Fruit fly (Drosophila melanogaster) whole organism, embryonic: Measurements from ENCODE around the gene Trhn.

Experiments
- Blimp-1 ChIP-seq: fragments of 200-800 bp; sonication (Bioruptor generic); optimal IDR thresholded peaks from 3 replicates; lab custom pipeline; 2018; ENCODE audit warnings: missing biosample characterization, missing genetic modification characterization, mild to moderate bottlenecking, moderate library complexity, missing genetic modification reagents
- CG1024 ChIP-seq: fragments of 200-800 bp; sonication (Bioruptor generic); IDR thresholded peaks from 2 replicates; pipeline ENCODE4 v1.3.6; 2022; ENCODE audit warnings: missing biosample characterization, missing genetic modification characterization
- CG10959 ChIP-seq: fragments of 200-800 bp; sonication (Bioruptor generic); IDR thresholded peaks from 2 replicates; pipeline ENCODE4 v1.3.6; 2022; ENCODE audit warnings: missing biosample characterization, missing genetic modification characterization
- CG11093 ChIP-seq: fragments of 200-800 bp; sonication (Bioruptor generic); IDR thresholded peaks from 3 replicates; pipeline ENCODE4 v1.3.6; 2022; ENCODE audit warnings: missing biosample characterization, missing genetic modification characterization
- CG14667 ChIP-seq: fragments of 200-800 bp; sonication (Bioruptor generic); IDR thresholded peaks from 2 replicates; pipeline ENCODE4 v1.3.6; 2022; ENCODE audit warnings: missing biosample characterization, missing genetic modification characterization
- CG14710 ChIP-seq: fragments of 200-800 bp; sonication (Bioruptor generic); optimal IDR thresholded peaks from 3 replicates; lab custom pipeline; 2019; ENCODE audit warnings: missing biosample characterization, mild to moderate bottlenecking, missing genetic modification characterization, moderate library complexity
- CG15011 ChIP-seq: fragments of 200-800 bp; sonication (Bioruptor generic); optimal IDR thresholded peaks from 3 replicates; lab custom pipeline; 2018; ENCODE audit warnings: missing biosample characterization, mild to moderate bottlenecking, missing genetic modification characterization
- CG15696 ChIP-seq: fragments of 200-800 bp; sonication (Bioruptor generic); optimal IDR thresholded peaks from 2 replicates; lab custom pipeline; 2019; ENCODE audit warnings: missing biosample characterization, mild to moderate bottlenecking, missing genetic modification characterization, moderate library complexity
- CG1602 ChIP-seq: fragments of 200-800 bp; sonication (Bioruptor generic); optimal IDR thresholded peaks from 3 replicates; lab custom pipeline; 2016; ENCODE audit warnings: missing biosample characterization, missing genetic modification characterization
- CG17328 ChIP-seq: fragments of 200-800 bp; sonication (Bioruptor generic); IDR thresholded peaks from 2 replicates; pipeline ENCODE4 v1.3.6; 2022; ENCODE audit warnings: missing biosample characterization, missing genetic modification characterization
- CG17802 ChIP-seq: fragments of 200-800 bp; sonication (Bioruptor generic); optimal IDR thresholded peaks from 2 replicates; lab custom pipeline; 2018; ENCODE audit warnings: missing biosample characterization, mild to moderate bottlenecking, missing genetic modification characterization, moderate library complexity
- CG17829 ChIP-seq: fragments of 200-800 bp; optimal IDR thresholded peaks from 2 replicates; lab custom pipeline; 2019; ENCODE audit warnings: missing biosample characterization, mild to moderate bottlenecking, missing genetic modification characterization, moderate library complexity
- CG4854 ChIP-seq: fragments of 200-800 bp; sonication (Bioruptor generic); optimal IDR thresholded peaks from 2 replicates; lab custom pipeline; 2016; ENCODE audit warnings: missing biosample characterization, missing genetic modification characterization, inconsistent platforms
- CG6175 ChIP-seq: fragments of 200-800 bp; sonication (Bioruptor generic); IDR thresholded peaks from 3 replicates; pipeline ENCODE4 v1.3.6; 2022; ENCODE audit warnings: missing biosample characterization, missing genetic modification characterization
- CG7839 ChIP-seq: fragments of 200-800 bp; sonication (Bioruptor generic); optimal IDR thresholded peaks from 3 replicates; lab custom pipeline; 2018; ENCODE audit warnings: missing biosample characterization, mild to moderate bottlenecking, missing genetic modification characterization, moderate library complexity
- CG9609 ChIP-seq: fragments of 200-800 bp; sonication (Bioruptor generic); optimal IDR thresholded peaks from 3 replicates; lab custom pipeline; 2016; ENCODE audit warnings: missing biosample characterization, missing genetic modification characterization
- D ChIP-seq, 2 experiments: fragments of 200-800 bp in 1 of 2; fragments of >200 bp in 1 of 2; sonication (Bioruptor generic) in 1 of 2; optimal IDR thresholded peaks; 2 replicates in 1 of 2; 3 replicates in 1 of 2; lab custom pipeline; 2017; ENCODE audit warnings: mild to moderate bottlenecking in 1 of 2, missing biosample characterization in 1 of 2, missing genetic modification characterization in 1 of 2, missing genetic modification reagents in 1 of 2
- E2f1 ChIP-seq: fragments of 200-800 bp; sonication (Bioruptor generic); IDR thresholded peaks from 2 replicates; pipeline ENCODE4 v1.3.6; 2022; ENCODE audit warnings: missing biosample characterization, missing genetic modification characterization
- ERR ChIP-seq: fragments of 200-800 bp; sonication (Bioruptor generic); optimal IDR thresholded peaks from 2 replicates; lab custom pipeline; 2016; ENCODE audit warnings: missing biosample characterization, missing genetic modification characterization
- Gug ChIP-seq: fragments of 200-800 bp; sonication (Bioruptor generic); IDR thresholded peaks from 4 replicates; pipeline ENCODE4 v1.3.6; 2022; ENCODE audit warnings: missing biosample characterization, missing genetic modification characterization
- HLH3B ChIP-seq: fragments of 200-800 bp; sonication (Bioruptor generic); IDR thresholded peaks from 2 replicates; pipeline ENCODE4 v1.3.6; 2022; ENCODE audit warnings: missing biosample characterization, missing genetic modification characterization
- Hr78 ChIP-seq, 2 experiments: fragments of 200-800 bp in 1 of 2; fragments of >200 bp in 1 of 2; sonication (Bioruptor generic) in 1 of 2; optimal IDR thresholded peaks; 2 replicates each; lab custom pipeline; 2017 to 2019; ENCODE audit warnings: missing biosample characterization in 2 of 2, missing genetic modification characterization in 2 of 2, mild to moderate bottlenecking in 1 of 2, moderate library complexity in 1 of 2
- Mes4 ChIP-seq: fragments of 200-800 bp; sonication (Bioruptor generic); optimal IDR thresholded peaks from 2 replicates; lab custom pipeline; 2016; ENCODE audit warnings: missing biosample characterization, missing genetic modification characterization
- Six4 ChIP-seq: fragments of 200-800 bp; sonication (Bioruptor generic); optimal IDR thresholded peaks from 2 replicates; lab custom pipeline; 2016; ENCODE audit warnings: missing biosample characterization, missing genetic modification characterization
- Spps ChIP-seq: fragments of 200-800 bp; sonication (Bioruptor generic); optimal IDR thresholded peaks from 2 replicates; lab custom pipeline; 2018; ENCODE audit warnings: missing biosample characterization, mild to moderate bottlenecking, missing genetic modification characterization
- Xbp1 ChIP-seq: fragments of 200-800 bp; sonication (Bioruptor generic); optimal IDR thresholded peaks from 3 replicates; lab custom pipeline; 2016; ENCODE audit warnings: missing biosample characterization, mild to moderate bottlenecking, missing genetic modification characterization
- amos ChIP-seq: fragments of 200-800 bp; sonication (Bioruptor generic); IDR thresholded peaks from 2 replicates; pipeline ENCODE4 v1.3.6; 2022; ENCODE audit warnings: missing biosample characterization, missing genetic modification characterization; ENCODE audit not compliant: partially characterized antibody
- bab2 ChIP-seq: fragments of 200-800 bp; sonication (Bioruptor generic); optimal IDR thresholded peaks from 2 replicates; lab custom pipeline; 2016; ENCODE audit warnings: missing biosample characterization, missing genetic modification characterization
- bcd ChIP-seq: fragments of 200-800 bp; sonication (Bioruptor generic); optimal IDR thresholded peaks from 2 replicates; lab custom pipeline; 2017; ENCODE audit warnings: missing biosample characterization, mild to moderate bottlenecking, missing genetic modification characterization
- cg ChIP-seq: fragments of 200-800 bp; sonication (Bioruptor generic); optimal IDR thresholded peaks from 3 replicates; lab custom pipeline; 2019; ENCODE audit warnings: missing biosample characterization, mild to moderate bottlenecking, missing genetic modification characterization, moderate library complexity
- en ChIP-seq: fragments of 200-800 bp; sonication (Bioruptor generic); optimal IDR thresholded peaks from 2 replicates; lab custom pipeline; 2016; ENCODE audit warnings: missing biosample characterization, missing genetic modification characterization
- exex ChIP-seq: fragments of 200-800 bp; sonication (Bioruptor generic); optimal IDR thresholded peaks from 4 replicates; lab custom pipeline; 2018; ENCODE audit warnings: missing biosample characterization, mild to moderate bottlenecking, missing genetic modification characterization, moderate library complexity
- eyg ChIP-seq: fragments of 200-800 bp; sonication (Bioruptor generic); optimal IDR thresholded peaks from 3 replicates; lab custom pipeline; 2016; ENCODE audit warnings: missing biosample characterization, missing genetic modification characterization
- gt ChIP-seq: fragments of 200-800 bp; sonication (Bioruptor generic); IDR thresholded peaks from 2 replicates; pipeline ENCODE4 v1.3.6; 2022; ENCODE audit warnings: missing biosample characterization, missing genetic modification characterization
- ind ChIP-seq: fragments of 200-800 bp; sonication (Bioruptor generic); optimal IDR thresholded peaks from 3 replicates; lab custom pipeline; 2016; ENCODE audit warnings: missing biosample characterization, missing genetic modification characterization
- jing ChIP-seq: fragments of 200-800 bp; sonication (Bioruptor generic); optimal IDR thresholded peaks from 2 replicates; lab custom pipeline; 2018; ENCODE audit warnings: missing biosample characterization, mild to moderate bottlenecking, missing genetic modification characterization
- kni ChIP-seq: fragments of 200-800 bp; sonication (Bioruptor generic); optimal IDR thresholded peaks from 3 replicates; lab custom pipeline; 2017; ENCODE audit warnings: mild to moderate bottlenecking, missing biosample characterization, missing genetic modification reagents, missing genetic modification characterization
- lilli ChIP-seq: fragments of 200-800 bp; sonication (Bioruptor generic); optimal IDR thresholded peaks from 3 replicates; lab custom pipeline; 2016; ENCODE audit warnings: missing biosample characterization, missing genetic modification characterization
- mld ChIP-seq: fragments of 200-800 bp; sonication (Bioruptor generic); IDR thresholded peaks from 3 replicates; pipeline ENCODE4 v1.3.6; 2022; ENCODE audit warnings: missing biosample characterization, missing genetic modification characterization; ENCODE audit not compliant: partially characterized antibody
- odd ChIP-seq: fragments of 200-800 bp; sonication (Bioruptor generic); optimal IDR thresholded peaks from 2 replicates; lab custom pipeline; 2017; ENCODE audit warnings: missing biosample characterization, mild to moderate bottlenecking, missing genetic modification characterization
- repo ChIP-seq: fragments of 200-800 bp; sonication (Bioruptor generic); optimal IDR thresholded peaks from 2 replicates; lab custom pipeline; 2016; ENCODE audit warnings: missing biosample characterization, missing genetic modification characterization
- schlank ChIP-seq: fragments of 200-800 bp; sonication (Bioruptor generic); optimal IDR thresholded peaks from 2 replicates; lab custom pipeline; 2018; ENCODE audit warnings: missing biosample characterization, mild to moderate bottlenecking, missing genetic modification characterization
- sisA ChIP-seq: fragments of 200-800 bp; sonication (Bioruptor generic); IDR thresholded peaks from 2 replicates; pipeline ENCODE4 v1.3.6; 2022; ENCODE audit warnings: missing biosample characterization, missing genetic modification characterization
- tap ChIP-seq: fragments of 200-800 bp; optimal IDR thresholded peaks from 3 replicates; lab custom pipeline; 2019; ENCODE audit warnings: missing biosample characterization, mild to moderate bottlenecking, missing genetic modification characterization, moderate library complexity
- twi ChIP-seq: fragments of 200-800 bp; optimal IDR thresholded peaks from 2 replicates; lab custom pipeline; 2019; ENCODE audit warnings: missing biosample characterization, mild to moderate bottlenecking, missing genetic modification characterization, moderate library complexity
- unpg ChIP-seq: fragments of 200-800 bp; sonication (Bioruptor generic); optimal IDR thresholded peaks from 3 replicates; lab custom pipeline; 2018; ENCODE audit warnings: missing biosample characterization, mild to moderate bottlenecking, missing genetic modification characterization, moderate library complexity
- usp ChIP-seq: fragments of >200 bp; optimal IDR thresholded peaks from 2 replicates; lab custom pipeline; 2017; ENCODE audit warnings: missing biosample characterization, missing genetic modification characterization

Gene Trhn

DNA sequence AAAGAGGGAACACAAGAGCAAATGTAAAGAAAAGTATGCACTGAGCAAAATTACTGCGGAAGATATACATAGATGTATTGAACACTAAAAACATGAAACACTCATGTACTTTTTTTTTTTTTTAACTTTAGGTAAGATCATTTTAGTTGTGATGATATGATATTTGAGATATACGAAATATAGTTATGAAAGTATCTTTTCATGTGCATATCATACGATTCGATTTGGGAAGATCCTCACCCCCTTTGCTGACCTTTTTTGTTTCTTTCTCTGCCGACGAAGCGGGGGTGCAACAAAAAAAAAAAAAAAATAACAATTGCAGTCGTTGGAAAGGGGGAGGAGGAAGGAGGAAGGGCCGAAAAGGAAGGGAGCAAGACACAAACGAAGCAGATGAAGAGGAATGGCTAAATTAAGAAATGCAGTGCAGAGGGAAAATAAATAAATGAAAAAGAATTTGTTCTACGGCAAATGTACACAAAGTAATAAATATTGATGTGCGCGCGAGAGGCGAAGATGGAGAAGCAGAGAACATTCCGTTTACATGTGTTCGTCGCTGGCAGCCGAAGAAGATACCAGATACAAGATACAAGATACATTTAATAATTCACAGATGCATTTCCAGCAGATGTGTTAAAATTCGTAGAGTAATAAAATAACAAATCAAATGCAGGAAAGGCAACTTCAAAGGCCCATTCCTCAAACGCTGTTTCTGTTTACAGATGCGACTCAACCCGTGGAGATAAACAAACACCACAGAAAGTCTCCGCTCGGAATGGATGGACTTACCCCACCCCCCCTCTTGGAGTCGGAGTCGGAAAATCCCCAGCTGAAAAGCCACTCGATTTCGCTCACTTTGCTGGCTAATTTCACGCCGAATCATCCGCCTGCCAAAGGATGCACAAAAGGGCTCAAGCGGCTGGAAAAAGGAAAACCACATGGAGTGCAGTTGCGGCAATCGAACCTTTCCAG lies 25.7 kb downstream of the Trhn start (continued):
- TF ChIP-seq CG11093 (GFP tag; lab: Robert Waterston, UW) (peak; percentile 39; the same call in 1 of the 3 replicates), Six4 (GFP tag; lab: Kevin White, UChicago) (no peak), bcd (GFP tag; lab: Kevin White, UChicago) (no peak), sisA (GFP tag; lab: Robert Waterston, UW) (peak; percentile 45; the same call in 1 of the 2 replicates), kni (GFP tag; lab: Kevin White, UChicago) (peak; percentile 45), CG17829 (tag; lab: Kevin White, UChicago) (peak; percentile 87), CG1602 (GFP tag; lab: Kevin White, UChicago) (peak; percentile 6), eyg (GFP tag; lab: Kevin White, UChicago) (no peak), amos (GFP tag; lab: Robert Waterston, UW) (no peak), CG10959 (peak; percentile 56), gt (GFP tag; lab: Robert Waterston, UW) (no peak), CG15696 (tag; lab: Kevin White, UChicago) (peak; percentile 46), jing (GFP tag; lab: Kevin White, UChicago) (no peak), Xbp1 (GFP tag; lab: Kevin White, UChicago) (peak; percentile 0), CG1024 (GFP tag; lab: Robert Waterston, UW) (peak; percentile 47; the same call in 1 of the 2 replicates), CG14710 (peak; percentile 46), CG7839 (peak; percentile 28), CG17802 (tag; lab: Kevin White, UChicago) (no peak), HLH3B (GFP tag; lab: Robert Waterston, UW) (peak; percentile 46; the same call in 1 of the 2 replicates), Blimp-1 (GFP tag; lab: Kevin White, UChicago) (peak; percentile 48), Spps (tag; lab: Kevin White, UChicago) (peak; percentile 17), CG9609 (peak; percentile 19), CG6175 (GFP tag; lab: Robert Waterston, UW) (no peak), ERR (GFP tag; lab: Kevin White, UChicago) (no peak)
- TF ChIP-seq, all 482 proteins: peak for 98

DNA sequence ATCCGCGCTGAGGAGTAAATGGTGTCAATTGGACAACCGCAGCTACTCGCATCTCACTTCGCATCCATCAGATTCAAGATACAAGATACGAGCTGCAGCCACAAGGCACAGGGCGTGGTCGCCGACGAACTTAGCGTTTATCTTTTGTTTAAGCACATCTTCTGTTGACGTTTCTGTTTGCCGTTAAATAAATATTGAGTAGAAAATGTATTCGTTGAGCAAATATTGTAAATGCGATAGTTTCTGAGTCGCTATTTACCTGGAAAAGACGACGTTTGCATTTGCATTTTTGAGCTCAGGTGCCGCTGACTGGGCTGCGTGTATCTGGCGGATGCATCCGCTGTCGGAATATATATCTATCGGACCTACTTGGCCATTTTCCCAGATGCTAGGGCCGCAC lies 26.7 kb downstream of the Trhn start:
- no peak for TF ChIP-seq CG14667 (GFP tag; lab: Robert Waterston, UW)
- TF ChIP-seq Hr78 (GFP tag; optimal IDR thresholded peaks at IDR 0.05; lab: Kevin White, UChicago), result no peak
- no peak for TF ChIP-seq lilli (GFP tag; lab: Kevin White, UChicago)
- TF ChIP-seq usp (GFP tag; lab: Kevin White, UChicago), result no peak
- TF ChIP-seq unpg, result peak; percentile 65
- TF ChIP-seq cg (GFP tag; lab: Kevin White, UChicago), result no peak
- TF ChIP-seq D (optimal IDR thresholded peaks at IDR 0.05; lab: Kevin White, UChicago), result no peak
- TF ChIP-seq D (GFP tag; optimal IDR thresholded peaks at IDR 0.05; lab: Kevin White, UChicago), result peak; percentile 68
- no peak for TF ChIP-seq ind (GFP tag; lab: Kevin White, UChicago)
- no peak for TF ChIP-seq twi (tag; lab: Kevin White, UChicago)
- peak; percentile 79 for TF ChIP-seq bab2
- TF ChIP-seq tap (tag; lab: Kevin White, UChicago), result peak; percentile 50
- TF ChIP-seq schlank (tag; lab: Kevin White, UChicago), result no peak
- no peak for TF ChIP-seq Gug (GFP tag; lab: Robert Waterston, UW)
- TF ChIP-seq CG6175 (GFP tag; lab: Robert Waterston, UW), result no peak
- TF ChIP-seq en, result no peak
- no peak for TF ChIP-seq CG4854 (GFP tag; lab: Kevin White, UChicago)
- no peak for TF ChIP-seq gt (GFP tag; lab: Robert Waterston, UW)
- TF ChIP-seq CG17328 (GFP tag; lab: Robert Waterston, UW), result peak; percentile 60; the same call in 1 of the 2 replicates
- peak; percentile 55 for TF ChIP-seq CG15011 (GFP tag; lab: Kevin White, UChicago)
- TF ChIP-seq odd (GFP tag; lab: Kevin White, UChicago), result peak; percentile 81
- no peak for TF ChIP-seq mld (GFP tag; lab: Robert Waterston, UW)
- TF ChIP-seq Mes4 (GFP tag; lab: Kevin White, UChicago), result peak; percentile 29
- TF ChIP-seq exex (tag; lab: Kevin White, UChicago), result no peak
- TF ChIP-seq repo, result no peak
- no peak; the same call in 1 of the 2 replicates for TF ChIP-seq E2f1 (GFP tag; lab: Robert Waterston, UW)
